Worm (Caenorhabditis elegans): ENCODE measurements around the gene pxd-1.

The pxd-1 gene

DNA sequence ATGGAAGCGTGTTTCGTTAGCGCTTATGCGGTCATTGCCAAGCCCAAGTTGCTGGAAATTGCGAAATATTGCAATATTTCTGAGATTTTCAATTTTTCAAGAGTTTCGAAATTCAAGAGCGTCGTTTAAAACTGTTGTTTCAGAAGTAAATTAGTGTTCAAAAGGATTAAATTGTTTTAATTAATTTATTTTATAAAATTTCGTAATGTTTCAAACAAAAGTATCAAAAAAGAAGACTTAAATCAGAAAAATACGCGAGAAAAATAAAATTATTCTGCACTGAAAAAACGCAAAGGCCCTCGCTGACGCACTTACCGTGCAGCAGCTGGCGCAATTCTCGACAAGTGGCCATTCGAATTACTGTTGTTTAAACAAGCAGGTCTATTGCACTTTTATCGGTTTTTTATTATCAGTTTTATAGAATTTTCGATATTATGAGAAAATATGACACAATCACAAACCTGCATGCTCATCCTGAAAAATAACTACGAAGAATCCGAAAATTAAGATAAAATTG is 1.8 kb upstream of the pxd-1 start, which contains the start of gene tif-1A (continued):
- TF ChIP-seq zip-8 (tag; optimal IDR thresholded peaks at IDR 0.05) (no peak), lin-32 (GFP tag; optimal IDR thresholded peaks at IDR 0.05) (no peak), lin-13 (tag; optimal IDR thresholded peaks at IDR 0.05) (peak; percentile 89), mep-1 (tag; optimal IDR thresholded peaks at IDR 0.05) (peak; percentile 88), elt-3 (tag; optimal IDR thresholded peaks at IDR 0.05) (no peak), unc-120 (tag; optimal IDR thresholded peaks at IDR 0.05; ENCODE audit: poor library complexity, severe bottlenecking) (no peak), mab-5 (tag; optimal IDR thresholded peaks at IDR 0.05) (no peak), nhr-28 (tag; optimal IDR thresholded peaks at IDR 0.05) (no peak)

ce11 chrIII:4007017-4007416 is 1.1 kb downstream of the pxd-1 start:
- no peak for TF ChIP-seq M03D4.4 (tag; optimal IDR thresholded peaks at IDR 0.05)
- TF ChIP-seq nhr-28 (tag; optimal IDR thresholded peaks at IDR 0.05): no peak
- no peak for TF ChIP-seq blmp-1 (tag; optimal IDR thresholded peaks at IDR 0.05)
- no peak for TF ChIP-seq ceh-43 (GFP tag; optimal IDR thresholded peaks at IDR 0.05)
- no peak for TF ChIP-seq mep-1 (tag; optimal IDR thresholded peaks at IDR 0.05)
- no peak for TF ChIP-seq sem-2 (GFP tag; optimal IDR thresholded peaks at IDR 0.05)
- no peak for TF ChIP-seq nhr-237 (tag; optimal IDR thresholded peaks at IDR 0.05)
- no peak for TF ChIP-seq nhr-2 (tag; optimal IDR thresholded peaks at IDR 0.05)
- TF ChIP-seq elt-1 (tag; optimal IDR thresholded peaks at IDR 0.05; ENCODE audit: borderline replicate concordance, insufficient read depth): no peak
- TF ChIP-seq elt-3 (tag; optimal IDR thresholded peaks at IDR 0.05): no peak
- no peak for TF ChIP-seq ztf-11 (tag; optimal IDR thresholded peaks at IDR 0.05)
- TF ChIP-seq ceh-83 (GFP tag; optimal IDR thresholded peaks at IDR 0.05): no peak
- no peak for TF ChIP-seq nhr-12 (tag; optimal IDR thresholded peaks at IDR 0.05)
- no peak for TF ChIP-seq mls-2 (tag; optimal IDR thresholded peaks at IDR 0.05)
- TF ChIP-seq lin-13 (tag; optimal IDR thresholded peaks at IDR 0.05): no peak
- TF ChIP-seq unc-120 (tag; optimal IDR thresholded peaks at IDR 0.05; ENCODE audit: poor library complexity, severe bottlenecking): no peak

ce11 chrIII:4009181-4009580 is 3.2 kb downstream of the pxd-1 start:
- TF ChIP-seq unc-62 (GFP tag; optimal IDR thresholded peaks at IDR 0.05): no peak
- TF ChIP-seq pha-4 (tag; optimal IDR thresholded peaks at IDR 0.05): no peak
- TF ChIP-seq flh-1 (GFP tag; optimal IDR thresholded peaks at IDR 0.05): no peak
- no peak for TF ChIP-seq bed-3 (GFP tag; optimal IDR thresholded peaks at IDR 0.05)
- no peak for TF ChIP-seq blmp-1 (tag; optimal IDR thresholded peaks at IDR 0.05)
- no peak for TF ChIP-seq nhr-76 (tag; optimal IDR thresholded peaks at IDR 0.05)
- no peak for TF ChIP-seq ceh-39 (tag; optimal IDR thresholded peaks at IDR 0.05)
- no peak for TF ChIP-seq snpc-4 (tag; optimal IDR thresholded peaks at IDR 0.05)
- TF ChIP-seq sem-2 (GFP tag; optimal IDR thresholded peaks at IDR 0.05): no peak
- TF ChIP-seq mab-5 (tag; optimal IDR thresholded peaks at IDR 0.05): no peak
- no peak for TF ChIP-seq lin-32 (GFP tag; optimal IDR thresholded peaks at IDR 0.05)
- TF ChIP-seq sptf-1 (tag; optimal IDR thresholded peaks at IDR 0.05): no peak
- TF ChIP-seq elt-3 (tag; optimal IDR thresholded peaks at IDR 0.05): no peak
- no peak for TF ChIP-seq lsy-2 (tag; optimal IDR thresholded peaks at IDR 0.05)
- TF ChIP-seq nhr-237 (tag; optimal IDR thresholded peaks at IDR 0.05): no peak
- TF ChIP-seq mls-2 (tag; optimal IDR thresholded peaks at IDR 0.05): no peak
- no peak for TF ChIP-seq drap-1 (GFP tag; optimal IDR thresholded peaks at IDR 0.05)

- peak; percentile 43 for TF ChIP-seq cnd-1 (tag; optimal IDR thresholded peaks at IDR 0.05)
- peak; percentile 50 for TF ChIP-seq unc-62 (GFP tag; optimal IDR thresholded peaks at IDR 0.05)
- TF ChIP-seq ces-1 (GFP tag; optimal IDR thresholded peaks at IDR 0.05): peak; percentile 35
- peak; percentile 38 for TF ChIP-seq mls-2 (tag; optimal IDR thresholded peaks at IDR 0.05)
- TF ChIP-seq ztf-11 (tag; optimal IDR thresholded peaks at IDR 0.05): no peak
- TF ChIP-seq mab-5 (tag; optimal IDR thresholded peaks at IDR 0.05): no peak
- peak; percentile 25 for TF ChIP-seq sptf-1 (tag; optimal IDR thresholded peaks at IDR 0.05)
- TF ChIP-seq unc-120 (tag; optimal IDR thresholded peaks at IDR 0.05; ENCODE audit: poor library complexity, severe bottlenecking): peak; percentile 39
- TF ChIP-seq ham-2 (GFP tag; optimal IDR thresholded peaks at IDR 0.05): peak; percentile 99
- no peak for TF ChIP-seq lin-13 (tag; optimal IDR thresholded peaks at IDR 0.05)
- TF ChIP-seq elt-1 (tag; optimal IDR thresholded peaks at IDR 0.05; ENCODE audit: borderline replicate concordance, insufficient read depth): no peak
Measured at ce11 chrIII:4010168-4010567, 4.2 kb downstream of the pxd-1 start.

ce11 chrIII:4010987-4011386 is 5.0 kb downstream of the pxd-1 start:
- TF ChIP-seq blmp-1 (tag; optimal IDR thresholded peaks at IDR 0.05) (no peak), ham-2 (GFP tag; optimal IDR thresholded peaks at IDR 0.05) (no peak), ceh-83 (GFP tag; optimal IDR thresholded peaks at IDR 0.05) (no peak), zip-8 (tag; optimal IDR thresholded peaks at IDR 0.05) (no peak), ces-1 (GFP tag; optimal IDR thresholded peaks at IDR 0.05) (no peak), snpc-4 (tag; optimal IDR thresholded peaks at IDR 0.05) (no peak), unc-62 (GFP tag; optimal IDR thresholded peaks at IDR 0.05) (no peak), lin-32 (GFP tag; optimal IDR thresholded peaks at IDR 0.05) (no peak), nhr-28 (tag; optimal IDR thresholded peaks at IDR 0.05) (no peak)
